Worm (Caenorhabditis elegans) whole organism, early embryonic: ENCODE results near the gene pcp-5.

Source experiments
- B0310.2 ChIP-seq: sonication (generic microtip); optimal IDR thresholded peaks from 2 replicates; lab custom pipeline; 2016; ENCODE audit warnings: mild to moderate bottlenecking, missing genetic modification characterization, missing compliant biosample characterization
- F13C5.2 ChIP-seq: sonication (generic microtip); optimal IDR thresholded peaks from 2 replicates; lab custom pipeline; 2017; ENCODE audit warnings: mild to moderate bottlenecking, missing genetic modification characterization, inconsistent platforms, missing compliant biosample characterization
- aly-1 ChIP-seq: sonication (generic microtip); optimal IDR thresholded peaks from 2 replicates; lab custom pipeline; 2016; ENCODE audit warnings: missing genetic modification characterization, missing compliant biosample characterization
- ama-1 ChIP-seq: fragments of 150-350 bp; optimal IDR thresholded peaks from 2 replicates; lab custom pipeline; 2014
- ceh-13 ChIP-seq: fragments of 200-800 bp; sonication (Bioruptor generic); optimal IDR thresholded peaks from 2 replicates; lab custom pipeline; 2018; ENCODE audit warnings: mild to moderate bottlenecking, missing genetic modification characterization, missing compliant biosample characterization
- ceh-36 ChIP-seq: sonication (generic microtip); optimal IDR thresholded peaks from 2 replicates; lab custom pipeline; 2016; ENCODE audit warnings: missing genetic modification characterization, inconsistent platforms, missing compliant biosample characterization
- ets-7 ChIP-seq: sonication (generic microtip); optimal IDR thresholded peaks from 2 replicates; lab custom pipeline; 2016; ENCODE audit warnings: missing genotype, missing genetic modification characterization, missing compliant biosample characterization
- flt-1 ChIP-seq: fragments of 200-800 bp; sonication (Bioruptor generic); IDR thresholded peaks from 2 replicates; pipeline ENCODE4 v1.3.6; 2022; ENCODE audit warnings: missing genetic modification characterization, missing compliant biosample characterization
- hmbx-1 ChIP-seq: sonication (generic microtip); optimal IDR thresholded peaks from 2 replicates; lab custom pipeline; 2016; ENCODE audit warnings: mild to moderate bottlenecking, missing genetic modification characterization, missing compliant biosample characterization
- hmg-4 ChIP-seq: fragments of 200-800 bp; sonication (Bioruptor generic); optimal IDR thresholded peaks from 2 replicates; lab custom pipeline; 2018; ENCODE audit warnings: mild to moderate bottlenecking, missing genetic modification characterization, missing compliant biosample characterization
- hnd-1 ChIP-seq: sonication (generic microtip); optimal IDR thresholded peaks from 2 replicates; lab custom pipeline; 2016; ENCODE audit warnings: missing genetic modification characterization, missing compliant biosample characterization
- pes-1 ChIP-seq: fragments of 200-800 bp; sonication (Bioruptor generic); IDR thresholded peaks from 2 replicates; pipeline ENCODE4 v1.3.6; 2022; ENCODE audit warnings: missing genetic modification reagents, missing genetic modification characterization, missing compliant biosample characterization
- scrt-1 ChIP-seq: fragments of 200-800 bp; sonication (Bioruptor generic); IDR thresholded peaks from 2 replicates; pipeline ENCODE4 v1.3.6; 2022; ENCODE audit warnings: missing genetic modification characterization, missing compliant biosample characterization
- sea-1 ChIP-seq: fragments of 200-800 bp; sonication (Bioruptor generic); conservative IDR thresholded peaks from 2 replicates; pipeline ENCODE4 v1.3.6; 2022; ENCODE audit warnings: missing genetic modification characterization, missing compliant biosample characterization
- tbx-11 ChIP-seq: fragments of 200-800 bp; sonication (Bioruptor generic); IDR thresholded peaks from 2 replicates; pipeline ENCODE4 v1.3.6; 2022; ENCODE audit warnings: missing genetic modification characterization, missing compliant biosample characterization
- tbx-37 ChIP-seq: fragments of 200-800 bp; sonication (Bioruptor generic); conservative IDR thresholded peaks from 2 replicates; pipeline ENCODE4 v1.3.6; 2022; ENCODE audit warnings: missing genetic modification reagents, missing genetic modification characterization, missing compliant biosample characterization
- tra-4 ChIP-seq: sonication (generic microtip); optimal IDR thresholded peaks from 2 replicates; lab custom pipeline; 2017; ENCODE audit warnings: missing genetic modification characterization, missing compliant biosample characterization

The pcp-5 gene

DNA sequence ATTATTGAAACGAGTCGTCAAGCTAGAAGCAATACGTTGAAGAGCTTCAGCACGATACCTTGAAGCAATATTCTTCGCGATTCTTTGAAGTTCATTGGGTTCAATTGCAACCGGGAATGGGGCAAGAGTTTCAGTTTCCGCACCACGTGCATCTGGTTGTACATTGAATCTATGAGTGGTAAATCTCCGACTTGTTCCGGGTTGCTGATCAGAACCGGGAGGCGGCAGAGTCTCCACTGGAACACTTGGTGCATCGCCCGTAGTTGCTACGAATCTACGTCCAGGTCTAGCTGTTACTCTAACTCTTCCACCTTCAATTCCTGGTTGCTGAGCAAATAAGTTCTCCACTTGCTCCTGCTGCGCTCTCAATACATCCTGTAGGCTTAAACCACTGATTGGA lies 18.4 kb downstream of the pcp-5 start:
- TF ChIP-seq hnd-1 (tag; lab: Kevin White, UChicago): no peak

DNA sequence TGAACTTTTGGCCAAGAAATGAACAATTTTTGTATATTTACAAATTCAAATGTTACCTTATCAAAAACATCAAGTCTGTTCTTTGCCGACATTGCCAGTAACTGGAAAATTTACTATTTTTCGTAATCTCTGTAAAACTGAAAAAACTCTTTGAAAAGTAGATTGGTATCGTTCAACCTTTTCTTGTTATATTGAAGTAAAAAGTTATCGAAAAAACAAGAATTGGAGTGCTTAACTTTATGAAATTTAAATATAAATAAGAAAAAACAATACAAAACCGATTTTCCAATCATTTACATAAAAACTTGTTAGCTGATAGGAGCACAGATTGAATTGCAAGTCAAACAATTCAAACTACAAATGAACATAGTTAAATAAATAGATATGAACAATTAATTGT lies 22.6 kb downstream of the pcp-5 start, which contains the start of gene ZK688.11:
ZK688.11 (minus strand) TSS at position 101 of the 400 bp plus-strand sequence.
- TF ChIP-seq aly-1 (tag; lab: Kevin White, UChicago): no peak
- TF ChIP-seq tbx-37 (GFP tag; lab: Robert Waterston, UW): no peak
- no peak for TF ChIP-seq hmbx-1 (tag; lab: Kevin White, UChicago)
- no peak for TF ChIP-seq F13C5.2 (tag; lab: Kevin White, UChicago)
- TF ChIP-seq ceh-36 (tag; lab: Kevin White, UChicago): no peak

DNA sequence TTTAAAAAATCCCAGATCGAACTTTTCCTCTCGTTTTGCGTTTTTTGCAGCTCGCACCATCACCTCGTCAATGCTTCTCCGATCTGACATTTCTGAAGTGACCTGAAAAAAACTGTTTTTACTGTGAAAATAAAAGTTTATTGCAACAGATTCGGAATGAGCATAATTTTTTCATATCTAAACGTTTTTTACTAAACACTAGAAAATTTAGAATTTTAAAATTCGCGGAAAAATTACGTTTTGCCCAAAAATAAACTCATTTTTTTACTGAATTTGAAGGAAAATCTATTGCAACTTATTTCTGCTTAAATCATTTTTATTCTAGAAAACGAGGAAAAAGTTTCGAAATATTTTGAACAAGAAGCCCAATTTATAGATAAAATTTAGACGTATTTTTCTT lies 24.5 kb downstream of the pcp-5 start, which contains the start of gene ZK688.9:
ZK688.9 (minus strand) TSS at position 101 of the 400 bp plus-strand sequence.
- TF ChIP-seq ceh-13 (GFP tag; lab: Kevin White, UChicago): no peak
- TF ChIP-seq hnd-1 (tag; lab: Kevin White, UChicago): no peak
- no peak for TF ChIP-seq B0310.2 (tag; lab: Kevin White, UChicago)
- TF ChIP-seq hmbx-1 (tag; lab: Kevin White, UChicago): no peak
- no peak for TF ChIP-seq ama-1 (lab: Kevin White, UChicago)
- TF ChIP-seq scrt-1: no peak
- no peak for TF ChIP-seq ets-7 (tag; lab: Kevin White, UChicago)
- TF ChIP-seq sea-1: no peak
- no peak for TF ChIP-seq tra-4
- TF ChIP-seq tbx-37 (GFP tag; lab: Robert Waterston, UW): no peak
- no peak for TF ChIP-seq pes-1 (GFP tag; lab: Robert Waterston, UW)
- TF ChIP-seq F13C5.2 (tag; lab: Kevin White, UChicago): no peak
- TF ChIP-seq hmg-4 (GFP tag; lab: Kevin White, UChicago): no peak
- TF ChIP-seq tbx-11 (GFP tag; lab: Robert Waterston, UW): no peak
- TF ChIP-seq aly-1 (tag; lab: Kevin White, UChicago): no peak
- TF ChIP-seq flt-1 (GFP tag; lab: Robert Waterston, UW): no peak
- TF ChIP-seq ceh-36 (tag; lab: Kevin White, UChicago): no peak

DNA sequence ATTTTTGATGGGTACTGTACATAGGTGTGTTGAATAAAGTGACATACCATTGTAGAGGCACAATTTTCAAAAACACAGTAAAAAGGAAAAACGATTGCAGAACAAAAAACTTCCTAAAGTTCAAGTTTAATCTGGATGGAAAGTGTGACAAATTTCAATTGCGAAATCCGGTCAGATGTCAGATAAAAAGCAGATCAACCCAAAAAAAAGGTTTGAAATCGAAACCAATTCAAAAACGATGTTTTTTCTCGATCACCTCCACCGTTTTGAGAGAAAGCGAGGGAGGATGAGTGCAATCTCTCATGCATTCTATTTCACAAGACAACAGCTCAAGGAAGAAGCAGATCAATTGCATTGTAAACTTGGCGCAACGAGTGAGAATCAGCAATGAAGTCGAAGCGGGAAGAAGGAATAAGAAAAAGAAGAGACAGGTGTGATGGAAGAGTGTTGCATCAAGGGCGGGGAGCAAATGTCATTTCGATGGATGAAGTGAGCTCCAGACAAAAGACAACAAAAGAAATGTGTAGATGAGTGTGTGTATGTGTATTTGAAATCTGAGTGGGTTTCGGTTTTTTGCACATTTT lies 27.2 kb downstream of the pcp-5 start:
- TF ChIP-seq tbx-11 (GFP tag; lab: Robert Waterston, UW) (no peak), scrt-1 (no peak), hnd-1 (tag; lab: Kevin White, UChicago) (no peak), hmbx-1 (tag; lab: Kevin White, UChicago) (no peak), tbx-37 (GFP tag; lab: Robert Waterston, UW) (no peak), B0310.2 (tag; lab: Kevin White, UChicago) (no peak), ceh-13 (GFP tag; lab: Kevin White, UChicago) (no peak), sea-1 (no peak), ama-1 (lab: Kevin White, UChicago) (no peak), pes-1 (GFP tag; lab: Robert Waterston, UW) (no peak), flt-1 (GFP tag; lab: Robert Waterston, UW) (no peak), aly-1 (tag; lab: Kevin White, UChicago) (no peak), tra-4 (no peak)

DNA sequence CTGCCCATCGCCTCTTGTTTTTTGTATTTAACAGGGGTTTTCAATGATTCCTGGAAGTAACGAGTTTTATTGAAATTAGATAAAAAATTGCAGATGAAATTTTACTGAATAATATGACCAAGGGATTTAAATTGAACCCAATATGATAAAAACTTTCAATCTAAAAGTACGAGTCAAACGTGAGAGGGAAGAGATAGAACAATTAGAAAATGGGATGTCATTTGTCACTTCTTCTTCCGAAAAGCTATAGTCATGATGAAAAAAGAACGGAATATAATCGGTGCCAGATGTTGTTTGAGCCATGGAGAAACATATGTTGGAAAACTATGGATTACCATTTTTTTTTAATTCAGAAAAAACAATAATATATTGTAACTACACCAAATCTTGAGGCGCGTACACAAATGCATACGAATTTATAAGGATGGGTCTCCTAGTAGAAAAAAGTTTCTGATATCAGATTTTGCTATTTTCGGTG lies 28.5 kb downstream of the pcp-5 start, which contains the start of gene sup-18:
sup-18 (minus strand) TSS at position 51 of the 478 bp plus-strand sequence.
- TF ChIP-seq ceh-13 (GFP tag; lab: Kevin White, UChicago): no peak
- no peak for TF ChIP-seq tbx-11 (GFP tag; lab: Robert Waterston, UW)
- no peak for TF ChIP-seq F13C5.2 (tag; lab: Kevin White, UChicago)
- TF ChIP-seq scrt-1: no peak
- TF ChIP-seq tra-4: no peak
- no peak for TF ChIP-seq ets-7 (tag; lab: Kevin White, UChicago)
- no peak for TF ChIP-seq ceh-36 (tag; lab: Kevin White, UChicago)
- TF ChIP-seq flt-1 (GFP tag; lab: Robert Waterston, UW): no peak
- TF ChIP-seq hmbx-1 (tag; lab: Kevin White, UChicago): no peak

DNA sequence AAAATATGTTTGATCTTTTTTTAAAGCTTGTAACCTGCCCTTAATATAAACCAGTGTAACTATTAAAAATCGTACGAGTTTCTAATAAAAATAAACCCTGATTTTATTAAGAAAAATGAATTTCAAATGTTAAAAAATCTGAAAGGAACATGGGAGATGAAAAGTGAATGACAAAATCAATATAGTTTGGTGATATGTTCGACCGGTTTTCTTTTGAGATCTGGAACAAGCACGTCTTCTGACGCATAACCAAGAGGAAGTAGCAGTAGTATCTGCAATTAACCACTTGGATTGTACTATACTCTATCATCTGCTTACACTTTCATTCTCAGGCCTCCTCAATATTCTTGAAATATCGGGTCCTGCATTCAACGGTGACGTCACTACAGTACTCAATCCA lies 30.3 kb downstream of the pcp-5 start:
- TF ChIP-seq scrt-1 (no peak), flt-1 (GFP tag; lab: Robert Waterston, UW) (no peak), sea-1 (no peak), ets-7 (tag; lab: Kevin White, UChicago) (no peak), tbx-37 (GFP tag; lab: Robert Waterston, UW) (no peak), ama-1 (lab: Kevin White, UChicago) (no peak), aly-1 (tag; lab: Kevin White, UChicago) (no peak), F13C5.2 (tag; lab: Kevin White, UChicago) (no peak), ceh-13 (GFP tag; lab: Kevin White, UChicago) (no peak), hnd-1 (tag; lab: Kevin White, UChicago) (no peak), tra-4 (no peak), B0310.2 (tag; lab: Kevin White, UChicago) (no peak), hmg-4 (GFP tag; lab: Kevin White, UChicago) (no peak)

DNA sequence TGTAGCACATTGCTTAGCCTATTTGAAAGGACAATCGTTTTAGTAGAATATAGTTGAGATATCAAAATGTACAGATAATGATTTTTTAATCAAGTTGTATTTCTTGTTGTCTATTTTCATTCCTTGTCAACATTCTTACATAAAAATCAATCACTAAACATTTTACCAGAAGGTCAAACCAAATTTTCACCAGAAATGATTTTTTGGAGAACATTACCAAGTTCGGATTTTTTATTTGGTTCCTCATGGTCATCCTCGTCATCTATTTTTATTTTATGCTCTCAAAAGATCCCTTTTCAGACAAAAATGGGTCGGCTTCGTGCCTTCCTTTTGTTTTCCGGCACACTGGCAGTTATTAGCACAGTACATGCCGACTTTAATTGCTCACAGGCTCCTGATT lies 33.9 kb downstream of the pcp-5 start, which contains the start of gene tyr-1:
tyr-1 (plus strand) TSS at position 301 of the 400 bp plus-strand sequence.
- no peak for TF ChIP-seq tra-4

DNA sequence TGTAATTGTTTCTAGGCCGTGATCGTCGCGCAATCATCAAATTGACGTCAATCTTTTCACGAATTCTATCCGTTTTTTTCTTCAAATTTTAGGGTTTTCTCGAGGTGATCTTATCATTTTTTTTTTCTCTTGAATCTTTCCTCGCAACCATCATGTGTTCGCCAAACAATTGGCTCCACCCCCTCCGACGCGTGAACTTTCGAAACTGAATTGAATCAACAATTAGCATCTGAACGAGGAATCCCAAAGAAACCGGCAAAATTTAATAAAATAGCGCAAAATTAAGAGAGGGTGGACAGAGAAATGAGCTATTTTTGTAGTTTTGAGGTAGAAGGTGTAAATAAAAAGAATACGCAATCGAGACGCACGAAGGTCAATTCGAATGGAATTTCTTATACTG lies 34.6 kb downstream of the pcp-5 start:
- no peak for TF ChIP-seq tbx-37 (GFP tag; lab: Robert Waterston, UW)
- no peak for TF ChIP-seq sea-1
- no peak for TF ChIP-seq tbx-11 (GFP tag; lab: Robert Waterston, UW)
- TF ChIP-seq F13C5.2 (tag; lab: Kevin White, UChicago): no peak
- TF ChIP-seq ceh-36 (tag; lab: Kevin White, UChicago): no peak
- no peak for TF ChIP-seq hnd-1 (tag; lab: Kevin White, UChicago)
- TF ChIP-seq hmbx-1 (tag; lab: Kevin White, UChicago): no peak
- TF ChIP-seq ceh-13 (GFP tag; lab: Kevin White, UChicago): no peak
- no peak for TF ChIP-seq scrt-1
- TF ChIP-seq pes-1 (GFP tag; lab: Robert Waterston, UW): no peak
- TF ChIP-seq B0310.2 (tag; lab: Kevin White, UChicago): no peak
- no peak for TF ChIP-seq tra-4
- TF ChIP-seq flt-1 (GFP tag; lab: Robert Waterston, UW): no peak
- no peak for TF ChIP-seq ama-1 (lab: Kevin White, UChicago)
- no peak for TF ChIP-seq hmg-4 (GFP tag; lab: Kevin White, UChicago)
- no peak for TF ChIP-seq aly-1 (tag; lab: Kevin White, UChicago)
